Worm (Caenorhabditis elegans): Measurements from ENCODE around the gene M04C3.1.

- TF ChIP-seq skn-1 (tag; optimal IDR thresholded peaks at IDR 0.05) (no peak), ama-1 (optimal IDR thresholded peaks at IDR 0.05) (no peak), nhr-6 (tag; optimal IDR thresholded peaks at IDR 0.05) (no peak)
These were observed 39.1 kb upstream of the M04C3.1 start, which contains the start of gene Y43F8B.17 for ce11 chrV:19484507-19484906.

Measured in whole organism, L2 larva.